Worm (Caenorhabditis elegans): ENCODE measurements around the gene tbx-32.

ce11 chrX:1623048-1623447 lies 32.3 kb upstream of the tbx-32 start:
- TF ChIP-seq ceh-43 (GFP tag; optimal IDR thresholded peaks at IDR 0.05) (no peak), elt-1 (tag; optimal IDR thresholded peaks at IDR 0.05; ENCODE audit: borderline replicate concordance, insufficient read depth) (no peak), sptf-1 (tag; optimal IDR thresholded peaks at IDR 0.05) (no peak), nhr-237 (tag; optimal IDR thresholded peaks at IDR 0.05) (no peak), mab-5 (tag; optimal IDR thresholded peaks at IDR 0.05) (no peak), pha-4 (tag; optimal IDR thresholded peaks at IDR 0.05) (no peak), nhr-76 (tag; optimal IDR thresholded peaks at IDR 0.05) (no peak), M03D4.4 (tag; optimal IDR thresholded peaks at IDR 0.05) (no peak)

Measured in whole organism, mixed stage, embryonic.